Fruit fly (Drosophila melanogaster): ENCODE measurements around the gene CG11977.

Gene CG11977

DNA sequence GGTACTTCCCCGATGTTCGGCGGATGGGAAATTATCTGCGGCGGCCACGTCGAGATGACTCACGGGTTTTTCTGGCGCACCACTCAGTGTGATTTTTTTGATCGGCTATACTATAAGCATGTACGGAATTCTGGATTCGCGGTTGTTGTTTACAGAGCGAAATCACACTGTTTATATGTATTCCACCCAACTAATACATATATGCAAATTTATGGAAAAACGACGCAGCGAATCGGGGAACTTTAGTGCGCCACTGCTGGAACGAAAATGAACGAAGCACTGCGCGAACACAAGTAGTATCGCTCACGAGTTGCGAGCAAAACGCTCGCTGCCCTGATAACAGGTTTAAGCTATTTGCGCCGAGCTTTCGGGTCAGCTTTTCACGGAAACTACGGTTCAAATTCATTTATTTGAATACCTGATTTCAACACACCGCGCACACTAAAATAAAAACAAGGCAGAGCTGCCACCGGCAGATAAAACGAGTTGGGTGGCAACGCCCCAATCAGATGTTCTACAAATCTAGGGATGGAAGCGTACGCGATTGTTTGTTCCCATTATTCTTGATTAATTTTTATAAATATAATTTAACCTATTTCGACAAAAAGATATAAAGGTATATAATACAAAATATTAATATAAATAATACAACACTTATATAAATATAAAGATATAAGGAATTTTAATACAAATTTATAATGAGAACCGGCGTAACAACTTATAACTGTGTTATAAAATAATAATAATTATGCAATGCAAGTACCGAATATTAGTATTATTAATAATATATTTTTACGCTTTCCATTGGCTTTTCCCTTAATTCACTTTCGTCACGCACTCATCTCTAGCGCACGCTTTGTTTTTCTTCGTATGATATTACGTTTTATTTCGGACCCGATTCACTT lies 50.3 kb downstream of the CG11977 start, which contains the start of gene Rel (continued):
- TF ChIP-seq CG4617 (GFP tag; optimal IDR thresholded peaks at IDR 0.05; ENCODE audit: borderline replicate concordance): peak; percentile 29
- peak; percentile 45 for TF ChIP-seq oc (tag; optimal IDR thresholded peaks at IDR 0.05)
- TF ChIP-seq trh (GFP tag; optimal IDR thresholded peaks at IDR 0.05): no peak
- TF ChIP-seq Myb (GFP tag; optimal IDR thresholded peaks at IDR 0.05): peak; percentile 73
- peak; percentile 70 for TF ChIP-seq CG18599 (GFP tag; optimal IDR thresholded peaks at IDR 0.05)
- peak; percentile 39 for TF ChIP-seq CG6813 (GFP tag; optimal IDR thresholded peaks at IDR 0.05)
- no peak for TF ChIP-seq stc (GFP tag; IDR thresholded peaks at IDR 0.05)
- TF ChIP-seq CG11723 (GFP tag; optimal IDR thresholded peaks at IDR 0.05): peak; percentile 27
- no peak for TF ChIP-seq jing (GFP tag; optimal IDR thresholded peaks at IDR 0.05)
- peak; percentile 67 for TF ChIP-seq CrebB (tag; optimal IDR thresholded peaks at IDR 0.05)
- peak; percentile 68 for TF ChIP-seq CG4328 (GFP tag; optimal IDR thresholded peaks at IDR 0.05)
- peak; percentile 77 for TF ChIP-seq tap (tag; optimal IDR thresholded peaks at IDR 0.05)
- no peak for TF ChIP-seq sima (GFP tag; optimal IDR thresholded peaks at IDR 0.05)
- peak; percentile 56 for TF ChIP-seq ftz-f1 (GFP tag; optimal IDR thresholded peaks at IDR 0.05)
- TF ChIP-seq CTCF (GFP tag; optimal IDR thresholded peaks at IDR 0.05): peak; percentile 51
- TF ChIP-seq bcd (GFP tag; optimal IDR thresholded peaks at IDR 0.05): peak; percentile 59
- peak; percentile 41 for TF ChIP-seq CG10431 (GFP tag; optimal IDR thresholded peaks at IDR 0.05)
- TF ChIP-seq tin (GFP tag; optimal IDR thresholded peaks at IDR 0.05): peak; percentile 63
- peak; percentile 73 for TF ChIP-seq Nf-YC (tag; optimal IDR thresholded peaks at IDR 0.05)
- TF ChIP-seq fd64A (GFP tag; optimal IDR thresholded peaks at IDR 0.05): no peak
- TF ChIP-seq Poxn (GFP tag; IDR thresholded peaks at IDR 0.05): no peak
- TF ChIP-seq hth (optimal IDR thresholded peaks at IDR 0.05): no peak
- no peak for TF ChIP-seq Hmx (GFP tag; optimal IDR thresholded peaks at IDR 0.05)
- TF ChIP-seq emc (GFP tag; optimal IDR thresholded peaks at IDR 0.05): no peak
- peak; percentile 3 for TF ChIP-seq gfzf (GFP tag; optimal IDR thresholded peaks at IDR 0.05)
- peak; percentile 28 for TF ChIP-seq Vsx1 (GFP tag; optimal IDR thresholded peaks at IDR 0.05)
- TF ChIP-seq Ada2b (GFP tag; IDR thresholded peaks at IDR 0.05): no peak
- peak; percentile 57 for TF ChIP-seq CG17385 (GFP tag; optimal IDR thresholded peaks at IDR 0.05)
- TF ChIP-seq dmrt99B (tag; optimal IDR thresholded peaks at IDR 0.05): peak; percentile 73
- TF ChIP-seq CG18476 (GFP tag; optimal IDR thresholded peaks at IDR 0.05): no peak
- TF ChIP-seq Ptx1 (GFP tag; IDR thresholded peaks at IDR 0.05): no peak
- TF ChIP-seq org-1 (GFP tag; optimal IDR thresholded peaks at IDR 0.05): peak; percentile 22
- TF ChIP-seq Kr (GFP tag; optimal IDR thresholded peaks at IDR 0.05): no peak
- TF ChIP-seq odd (GFP tag; optimal IDR thresholded peaks at IDR 0.05): peak; percentile 12
- TF ChIP-seq CG12942 (GFP tag; optimal IDR thresholded peaks at IDR 0.05): peak; percentile 31
- peak; percentile 5 for TF ChIP-seq CG6683 (GFP tag; optimal IDR thresholded peaks at IDR 0.05)
- peak; percentile 67 for TF ChIP-seq fd96Cb (tag; optimal IDR thresholded peaks at IDR 0.05)
- TF ChIP-seq Dad (GFP tag; optimal IDR thresholded peaks at IDR 0.05): no peak
- no peak for TF ChIP-seq sim (GFP tag; IDR thresholded peaks at IDR 0.05)
- no peak for TF ChIP-seq unc-4 (GFP tag; IDR thresholded peaks at IDR 0.05; ENCODE audit: partially characterized antibody)
- no peak for TF ChIP-seq nerfin-2 (GFP tag; IDR thresholded peaks at IDR 0.05; ENCODE audit: partially characterized antibody)
- TF ChIP-seq sens (GFP tag): peak; percentile 66
- TF ChIP-seq CG11504 (tag; optimal IDR thresholded peaks at IDR 0.05): peak; percentile 82
- no peak for TF ChIP-seq Gsc (GFP tag; IDR thresholded peaks at IDR 0.05)
- peak; percentile 45 for TF ChIP-seq schlank (tag; optimal IDR thresholded peaks at IDR 0.05)
- peak; percentile 63 for TF ChIP-seq az2 (GFP tag; optimal IDR thresholded peaks at IDR 0.05)
- peak; percentile 28 for TF ChIP-seq CG8281 (tag; optimal IDR thresholded peaks at IDR 0.05)
- TF ChIP-seq CG17361 (GFP tag; IDR thresholded peaks at IDR 0.05): no peak
- TF ChIP-seq tgo (GFP tag; IDR thresholded peaks at IDR 0.05): no peak
- TF ChIP-seq slou (GFP tag; optimal IDR thresholded peaks at IDR 0.05): peak; percentile 23
